Fruit fly (Drosophila melanogaster): ENCODE results near the gene kuk.

kuk gene

DNA sequence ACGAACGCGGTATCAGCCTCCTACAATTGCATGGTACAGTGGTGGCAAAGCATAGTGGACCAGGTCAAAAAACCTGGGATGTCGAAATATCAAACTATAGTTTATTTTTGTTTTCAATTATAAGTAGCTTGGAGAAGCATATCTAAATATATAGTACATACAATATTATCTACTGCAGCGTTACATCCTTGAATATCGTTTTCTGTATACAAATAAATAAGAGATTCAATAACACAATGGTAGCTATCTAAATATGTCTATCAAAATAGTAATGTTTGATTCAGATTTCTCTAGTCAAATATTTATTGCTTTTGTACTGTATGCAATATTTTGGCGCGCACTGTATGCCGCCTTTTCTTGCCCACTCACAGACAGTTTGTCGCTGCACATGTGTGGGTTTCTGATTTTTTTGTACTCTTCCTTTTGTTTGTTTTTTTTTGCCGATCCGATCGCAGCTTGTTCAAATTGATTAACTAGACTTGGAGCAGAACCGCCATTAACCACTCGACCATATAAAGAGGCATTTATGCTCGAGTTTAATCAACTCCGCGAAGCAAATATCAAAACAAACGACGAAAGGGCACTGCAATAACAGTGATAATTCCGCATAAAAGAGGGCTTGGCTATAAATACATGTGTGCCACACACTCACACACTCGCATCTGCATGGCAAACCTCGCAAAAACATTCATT, 768 bp downstream of the kuk start (continued):
- TF ChIP-seq CG13296 (GFP tag; optimal IDR thresholded peaks at IDR 0.05) (peak; percentile 94), CG17612 (GFP tag; IDR thresholded peaks at IDR 0.05) (peak; percentile 81), esg (GFP tag; conservative IDR thresholded peaks at IDR 0.05) (peak; percentile 91), CG12659 (GFP tag; optimal IDR thresholded peaks at IDR 0.05) (peak; percentile 97), CG2678 (tag; optimal IDR thresholded peaks at IDR 0.05) (peak; percentile 97), toy (GFP tag; IDR thresholded peaks at IDR 0.05) (peak; percentile 75; the same call in 1 of the 2 replicates), lilli (GFP tag; optimal IDR thresholded peaks at IDR 0.05) (peak; percentile 94), grn (GFP tag; optimal IDR thresholded peaks at IDR 0.05) (peak; percentile 80), CG10462 (GFP tag; optimal IDR thresholded peaks at IDR 0.05) (peak; percentile 94), CG6791 (GFP tag; IDR thresholded peaks at IDR 0.05; ENCODE audit: partially characterized antibody) (no peak), ham (GFP tag; IDR thresholded peaks at IDR 0.05) (peak; percentile 62), ranshi (GFP tag; IDR thresholded peaks at IDR 0.05) (peak; percentile 93), gce (GFP tag; IDR thresholded peaks at IDR 0.05) (peak; percentile 86), CG7987 (GFP tag; optimal IDR thresholded peaks at IDR 0.05) (peak; percentile 79), CG10979 (tag; optimal IDR thresholded peaks at IDR 0.05) (peak; percentile 97), CG4854 (GFP tag; optimal IDR thresholded peaks at IDR 0.05) (peak; percentile 87), tna (GFP tag; IDR thresholded peaks at IDR 0.05; ENCODE audit: partially characterized antibody) (no peak), en (GFP tag; optimal IDR thresholded peaks at IDR 0.05) (peak; percentile 80), fu2 (GFP tag; optimal IDR thresholded peaks at IDR 0.05) (peak; percentile 78), gcm (GFP tag; optimal IDR thresholded peaks at IDR 0.05) (peak; percentile 98), Bteb2 (GFP tag; optimal IDR thresholded peaks at IDR 0.05) (peak; percentile 91), CG11456 (GFP tag; IDR thresholded peaks at IDR 0.05) (peak; percentile 90), fd102C (GFP tag; optimal IDR thresholded peaks at IDR 0.05) (peak; percentile 44), Poxn (GFP tag; IDR thresholded peaks at IDR 0.05) (peak; percentile 56), Eip74EF (GFP tag; optimal IDR thresholded peaks at IDR 0.05) (peak in 1 of 2 experiments; percentile 98), dimm (GFP tag; IDR thresholded peaks at IDR 0.05) (0 out of 2 replicates have a peak, but pooled peaks have one; percentile 72), CG1832 (GFP tag; optimal IDR thresholded peaks at IDR 0.05) (no peak), Hr51 (GFP tag; optimal IDR thresholded peaks at IDR 0.05) (peak; percentile 85 to 98), C15 (GFP tag; IDR thresholded peaks at IDR 0.05) (peak; percentile 73; the same call in 2 of the 3 replicates), CG11696 (GFP tag; IDR thresholded peaks at IDR 0.05) (peak; percentile 84), CG32532 (GFP tag; IDR thresholded peaks at IDR 0.05) (peak; percentile 94), CG10209 (GFP tag; optimal IDR thresholded peaks at IDR 0.05) (peak; percentile 96), nerfin-1 (tag; optimal IDR thresholded peaks at IDR 0.05) (peak; percentile 94), odd (GFP tag; optimal IDR thresholded peaks at IDR 0.05) (peak; percentile 97), CG3847 (GFP tag; IDR thresholded peaks at IDR 0.05) (peak; percentile 88), Myb (GFP tag; optimal IDR thresholded peaks at IDR 0.05) (peak; percentile 25), seq (GFP tag; IDR thresholded peaks at IDR 0.05) (peak; percentile 96), sr (GFP tag; IDR thresholded peaks at IDR 0.05) (peak; percentile 42; the same call in 1 of the 3 replicates), CG9797 (GFP tag; optimal IDR thresholded peaks at IDR 0.05) (no peak), CG4617 (GFP tag; optimal IDR thresholded peaks at IDR 0.05; ENCODE audit: borderline replicate concordance) (peak; percentile 74), Hr39 (optimal IDR thresholded peaks at IDR 0.05) (no peak), Hey (tag; optimal IDR thresholded peaks at IDR 0.05) (no peak), CG13424 (tag; optimal IDR thresholded peaks at IDR 0.05) (peak; percentile 96), zen2 (GFP tag; IDR thresholded peaks at IDR 0.05; ENCODE audit: partially characterized antibody) (no peak), hbn (GFP tag; IDR thresholded peaks at IDR 0.05; ENCODE audit: partially characterized antibody) (no peak), CG16815 (GFP tag; optimal IDR thresholded peaks at IDR 0.05) (peak; percentile 90), bsh (GFP tag; optimal IDR thresholded peaks at IDR 0.05) (peak; percentile 96 to 97), lbe (GFP tag; optimal IDR thresholded peaks at IDR 0.05) (peak; percentile 89)

Data from whole organism, embryonic.